Worm (Caenorhabditis elegans): ENCODE results near the gene C17G10.13.
"Not testable (repeated sequence)": the region's sequence is repeated elsewhere in the genome, so short reads cannot be mapped to it uniquely, and the experiment has no call there.

ce11 chrII:5622383-5622939, 32.9 kb upstream of the C17G10.13 start, which contains the start of the genes eif-3.L and npl-4.2:
- not testable (repeated sequence) for TF ChIP-seq mep-1 (tag; optimal IDR thresholded peaks at IDR 0.05); fkh-10 (GFP tag; optimal IDR thresholded peaks at IDR 0.05); dpl-1 (GFP tag; optimal IDR thresholded peaks at IDR 0.05); R02D3.7 (tag; optimal IDR thresholded peaks at IDR 0.05); jun-1 (tag; optimal IDR thresholded peaks at IDR 0.05); dve-1 (tag; optimal IDR thresholded peaks at IDR 0.05; ENCODE audit: insufficient read depth); unc-62 (GFP tag; optimal IDR thresholded peaks at IDR 0.05 in 1 of 2); unc-62 (tag; optimal IDR thresholded peaks at IDR 0.05); nhr-11 (tag; optimal IDR thresholded peaks at IDR 0.05); nhr-76 (tag; optimal IDR thresholded peaks at IDR 0.05); dmd-8 (GFP tag; IDR thresholded peaks at IDR 0.05); zag-1 (tag; optimal IDR thresholded peaks at IDR 0.05); hif-1 (tag; optimal IDR thresholded peaks at IDR 0.05); zip-2 (tag; optimal IDR thresholded peaks at IDR 0.05); sdz-12 (GFP tag; optimal IDR thresholded peaks at IDR 0.05)

Data from whole organism, L4 larva.